Worm (Caenorhabditis elegans) whole organism, L4/young adult: Measurements from ENCODE around the gene C29F9.2.

Experiments used
- W03F9.2 ChIP-seq: fragments of 150-350 bp; optimal IDR thresholded peaks from 2 replicates; lab custom pipeline; 2014; ENCODE audit warnings: missing biosample characterization, missing genetic modification characterization
- dao-5 ChIP-seq: sonication (generic microtip); optimal IDR thresholded peaks from 2 replicates; lab custom pipeline; 2016; ENCODE audit warnings: missing genotype, missing genetic modification characterization, moderate library complexity, missing compliant biosample characterization
- him-1 ChIP-seq: sonication (generic microtip); optimal IDR thresholded peaks from 2 replicates; lab custom pipeline; 2016; ENCODE audit warnings: missing genotype, missing genetic modification reagents, missing genetic modification characterization, missing compliant biosample characterization

The C29F9.2 gene

DNA sequence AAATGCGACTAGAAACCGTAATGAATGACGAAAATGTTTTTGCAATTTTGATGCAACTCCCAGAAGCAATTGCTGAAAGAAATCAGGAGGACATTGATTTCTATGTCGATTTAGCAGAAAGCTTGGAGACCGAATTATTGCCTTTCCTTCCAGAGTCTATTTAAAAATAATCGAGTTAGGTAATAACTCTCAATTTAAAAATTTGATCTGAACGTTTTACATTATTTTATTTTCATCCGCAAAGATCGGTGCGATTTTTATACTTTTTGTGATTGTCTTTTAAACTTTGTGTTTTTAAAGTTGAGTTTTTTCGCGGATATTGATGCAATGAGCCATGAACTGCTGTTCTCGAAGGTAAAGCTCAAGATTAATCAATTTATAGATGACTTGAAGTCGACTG lies 6.3 kb upstream of the C29F9.2 start, which contains the start of gene pals-23:
pals-23 (plus strand) TSS at position 301 of the 400 bp plus-strand sequence.
- no peak for TF ChIP-seq him-1 (tag; lab: Kevin White, UChicago)
- no peak for TF ChIP-seq W03F9.2 (tag; lab: Kevin White, UChicago)
- TF ChIP-seq dao-5 (tag; lab: Kevin White, UChicago): no peak

DNA sequence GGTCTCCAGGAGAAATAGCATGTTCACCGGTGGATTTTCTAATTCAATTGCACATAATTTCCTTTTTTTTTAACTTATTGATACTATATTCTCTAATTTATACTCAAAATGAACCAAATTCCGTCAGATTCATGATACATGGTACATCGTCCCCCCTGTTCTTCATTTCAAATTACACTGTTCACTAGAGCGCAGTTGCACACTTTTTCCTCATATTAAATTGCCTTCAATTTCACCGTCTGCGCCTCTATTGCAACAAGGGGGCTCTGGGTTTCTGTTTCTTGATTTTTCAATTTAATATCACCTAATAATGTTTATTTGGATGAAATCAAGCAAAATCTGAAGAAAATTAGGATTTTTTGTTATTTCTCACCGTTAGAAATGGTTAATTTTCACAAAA lies 880 bp downstream of the C29F9.2 start:
- TF ChIP-seq him-1 (tag; lab: Kevin White, UChicago): no peak
- no peak for TF ChIP-seq dao-5 (tag; lab: Kevin White, UChicago)
- no peak for TF ChIP-seq W03F9.2 (tag; lab: Kevin White, UChicago)

DNA sequence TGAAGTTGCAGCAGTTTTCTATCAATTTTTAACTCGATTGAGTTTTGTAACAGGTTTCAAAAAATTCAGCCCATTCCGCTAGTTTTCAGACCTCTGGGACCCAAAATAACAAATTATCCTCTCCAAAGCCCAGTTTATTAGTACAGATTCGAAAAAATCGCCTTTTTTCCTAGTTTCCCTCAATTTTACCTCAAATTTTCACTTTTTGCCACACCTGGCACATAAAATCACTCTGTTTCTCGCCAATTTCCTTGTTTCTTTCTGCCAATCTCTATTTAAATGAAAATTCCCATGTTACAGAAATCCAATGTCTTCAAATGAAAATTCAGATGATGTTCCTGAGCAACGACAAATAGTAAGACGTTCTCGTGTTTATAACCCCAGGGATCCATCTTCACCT lies 1.4 kb downstream of the C29F9.2 start, which contains the start of gene pals-22:
pals-22 (plus strand) TSS at position 301 of the 400 bp plus-strand sequence.
- TF ChIP-seq W03F9.2 (tag; lab: Kevin White, UChicago): no peak
- no peak for TF ChIP-seq him-1 (tag; lab: Kevin White, UChicago)
- TF ChIP-seq dao-5 (tag; lab: Kevin White, UChicago): no peak

DNA sequence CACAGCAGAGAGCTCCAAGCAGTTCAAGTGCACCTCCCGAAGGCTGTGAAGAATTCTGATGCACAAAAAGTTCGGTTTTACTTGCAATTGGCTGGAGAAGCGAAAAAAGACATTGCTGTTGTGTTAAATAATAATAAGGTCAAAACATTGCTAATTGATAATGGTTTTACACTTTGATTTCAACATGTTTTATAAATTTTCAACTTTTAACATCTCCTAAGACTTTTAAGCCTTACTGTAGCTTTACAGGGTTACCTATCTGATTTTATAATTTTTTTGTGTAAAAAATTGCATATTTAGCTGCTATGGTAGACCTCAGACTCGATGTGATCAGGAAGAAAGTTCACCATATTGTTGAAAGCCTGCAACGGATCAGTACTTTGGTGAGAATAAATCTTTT lies 3.4 kb downstream of the C29F9.2 start, which contains the start of gene pals-25:
pals-25 (plus strand) TSS at position 301 of the 400 bp plus-strand sequence.
- TF ChIP-seq him-1 (tag; lab: Kevin White, UChicago) (no peak), dao-5 (tag; lab: Kevin White, UChicago) (no peak), W03F9.2 (tag; lab: Kevin White, UChicago) (no peak)

DNA sequence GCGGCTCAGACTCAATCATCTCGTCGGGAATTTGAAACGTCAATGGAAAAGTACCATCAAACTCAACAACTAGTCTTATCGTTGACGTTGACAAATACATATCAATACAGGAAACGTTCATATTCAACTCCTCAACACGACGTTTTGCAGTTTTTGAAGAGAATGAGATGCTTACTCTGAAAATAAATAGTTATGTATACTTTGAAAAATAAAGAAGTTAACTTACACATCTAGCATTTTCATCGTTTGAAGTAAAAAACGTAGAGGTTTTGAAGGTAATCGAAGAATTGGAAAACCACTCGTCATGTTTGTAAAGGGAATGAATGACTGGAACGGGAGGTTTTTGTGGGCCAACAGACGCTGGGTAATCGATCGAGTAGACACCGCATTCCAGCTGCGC lies 10.2 kb downstream of the C29F9.2 start, which contains the start of gene fbxb-81:
fbxb-81 (minus strand) TSS at position 314 of the 400 bp plus-strand sequence.
- TF ChIP-seq him-1 (tag; lab: Kevin White, UChicago): no peak
- TF ChIP-seq dao-5 (tag; lab: Kevin White, UChicago): no peak
- no peak for TF ChIP-seq W03F9.2 (tag; lab: Kevin White, UChicago)

DNA sequence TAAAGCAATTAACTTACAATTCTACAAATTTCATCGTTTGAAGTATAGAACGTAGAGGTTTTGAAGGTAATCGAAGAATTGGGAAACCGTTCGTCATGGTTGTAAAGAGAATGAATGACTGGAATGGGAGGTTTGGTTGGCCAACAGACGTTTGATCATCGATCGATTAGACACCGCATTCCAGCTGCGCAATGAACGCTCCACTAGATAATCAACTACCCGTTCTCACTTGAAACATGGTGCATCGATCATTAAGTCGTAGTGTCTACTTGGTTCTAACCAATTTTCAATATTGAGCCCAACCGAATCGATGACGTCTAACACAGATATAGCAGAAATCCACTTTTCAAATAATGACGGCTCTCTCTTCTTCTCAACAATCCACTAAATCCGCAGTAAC lies 12.4 kb downstream of the C29F9.2 start, which contains the start of gene fbxb-82:
fbxb-82 (minus strand) TSS at position 101 of the 400 bp plus-strand sequence.
- TF ChIP-seq W03F9.2 (tag; lab: Kevin White, UChicago): no peak
- no peak for TF ChIP-seq dao-5 (tag; lab: Kevin White, UChicago)
- no peak for TF ChIP-seq him-1 (tag; lab: Kevin White, UChicago)

DNA sequence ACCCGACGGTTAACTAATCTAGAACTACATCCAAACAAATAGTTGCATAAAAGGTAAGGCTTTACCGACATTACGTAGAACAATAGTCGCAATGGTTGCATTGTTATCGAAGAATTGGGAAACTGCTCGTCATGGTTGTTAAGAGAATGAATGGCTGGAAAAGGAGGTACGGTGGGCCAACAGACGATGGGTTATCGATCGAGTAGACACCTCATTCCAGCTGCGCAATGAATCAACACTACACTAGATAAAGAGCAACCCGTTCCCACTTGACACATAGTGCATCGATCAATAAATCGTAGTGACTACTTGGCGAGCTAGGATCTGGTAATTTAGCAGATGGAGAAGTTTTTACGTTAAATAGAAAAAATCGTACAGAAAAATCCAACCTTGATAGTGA lies 14.3 kb downstream of the C29F9.2 start, which contains the start of the genes T17A3.12 and fbxb-83:
T17A3.12 (minus strand) TSS at position 101 of the 400 bp plus-strand sequence.
fbxb-83 (minus strand) TSS at position 134 of the 400 bp plus-strand sequence.
- TF ChIP-seq dao-5 (tag; lab: Kevin White, UChicago) (no peak), W03F9.2 (tag; lab: Kevin White, UChicago) (no peak), him-1 (tag; lab: Kevin White, UChicago) (no peak)

DNA sequence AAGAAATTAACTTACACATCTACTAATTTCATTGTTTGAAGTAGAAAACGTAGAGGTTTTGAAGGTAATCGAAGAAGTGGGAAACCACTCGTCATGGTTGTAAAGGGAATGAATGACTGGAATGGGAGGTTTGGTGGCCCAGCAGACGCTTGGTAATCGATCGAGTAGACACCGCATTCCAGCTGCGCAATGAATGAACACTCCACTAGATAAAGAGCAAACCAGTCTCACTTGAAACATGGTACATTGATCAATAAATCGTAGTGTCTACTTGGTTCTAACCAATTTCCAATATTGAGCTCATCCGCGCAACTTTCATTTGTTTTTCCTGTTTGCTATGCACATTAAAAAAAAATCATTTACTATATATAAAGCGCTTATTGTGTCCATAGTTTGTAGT lies 15.6 kb downstream of the C29F9.2 start, which contains the start of gene fbxb-84:
fbxb-84 (minus strand) TSS at position 101 of the 400 bp plus-strand sequence.
- TF ChIP-seq W03F9.2 (tag; lab: Kevin White, UChicago): no peak
- TF ChIP-seq him-1 (tag; lab: Kevin White, UChicago): no peak
- no peak for TF ChIP-seq dao-5 (tag; lab: Kevin White, UChicago)

DNA sequence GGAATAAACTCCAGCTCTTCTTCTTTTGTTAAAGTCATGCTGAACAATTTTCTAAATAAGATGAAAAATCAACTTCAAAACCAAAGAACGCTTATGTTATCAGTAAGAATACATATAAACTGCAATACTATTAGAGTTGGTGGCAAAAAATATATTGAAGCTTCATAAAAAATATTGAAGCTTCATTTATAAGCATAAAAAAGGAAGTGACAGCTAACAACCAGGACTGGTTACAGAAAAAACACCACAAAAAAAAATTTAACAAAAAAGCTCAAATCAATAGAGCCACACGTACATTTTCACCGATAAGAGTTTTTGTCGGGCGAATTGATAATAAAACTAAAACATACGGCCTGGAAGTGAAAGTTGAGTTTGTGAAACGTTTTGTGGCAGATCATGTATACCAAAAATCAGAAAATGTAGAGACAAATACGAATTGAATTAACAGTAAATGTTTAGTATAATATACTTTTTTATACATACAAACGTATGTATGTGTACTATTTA lies 16.9 kb downstream of the C29F9.2 start, which contains the start of gene sqst-5:
sqst-5 (minus strand) TSS at position 51 of the 507 bp plus-strand sequence.
- TF ChIP-seq him-1 (tag; lab: Kevin White, UChicago) (no peak), W03F9.2 (tag; lab: Kevin White, UChicago) (no peak), dao-5 (tag; lab: Kevin White, UChicago) (no peak)

DNA sequence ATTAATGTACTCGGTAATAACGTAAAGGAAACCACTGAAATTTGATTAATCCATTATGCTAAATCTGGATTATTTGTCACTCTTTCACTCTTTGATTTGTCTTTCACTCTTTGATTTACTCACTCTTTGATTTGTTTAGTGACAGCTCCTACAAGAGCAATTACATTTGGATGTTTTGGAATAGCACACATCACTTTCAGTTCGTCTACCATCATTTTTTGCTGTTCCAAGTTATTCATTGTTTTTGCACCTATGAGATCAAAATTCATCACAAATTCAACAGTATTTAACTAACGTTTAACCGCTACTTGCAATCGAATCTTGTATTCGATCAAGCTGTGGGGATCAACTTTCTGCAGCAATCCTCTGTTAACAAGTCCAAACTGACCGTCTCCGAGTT lies 18.4 kb downstream of the C29F9.2 start:
- TF ChIP-seq him-1 (tag; lab: Kevin White, UChicago) (no peak), W03F9.2 (tag; lab: Kevin White, UChicago) (no peak), dao-5 (tag; lab: Kevin White, UChicago) (no peak)

DNA sequence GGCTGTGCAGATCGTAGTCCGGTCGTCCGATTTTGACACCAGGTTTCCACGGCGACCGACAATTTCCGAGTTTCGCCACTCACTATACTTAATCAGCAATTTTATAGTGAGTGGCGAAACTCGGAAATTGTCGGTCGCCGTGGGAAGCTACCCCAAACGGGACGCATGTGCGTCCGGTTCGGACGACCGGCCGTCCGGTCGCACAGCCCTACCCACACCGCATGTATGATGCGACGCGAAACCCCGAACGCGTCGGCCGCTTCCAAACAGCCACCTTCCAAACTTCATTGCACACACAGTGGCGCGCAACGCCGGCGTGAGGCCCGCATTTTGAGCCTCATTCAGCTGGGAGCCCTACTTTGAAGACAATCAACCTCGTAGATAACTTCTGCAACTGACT lies 20.3 kb downstream of the C29F9.2 start:
- TF ChIP-seq W03F9.2 (tag; lab: Kevin White, UChicago) (no peak), dao-5 (tag; lab: Kevin White, UChicago) (no peak), him-1 (tag; lab: Kevin White, UChicago) (no peak)

DNA sequence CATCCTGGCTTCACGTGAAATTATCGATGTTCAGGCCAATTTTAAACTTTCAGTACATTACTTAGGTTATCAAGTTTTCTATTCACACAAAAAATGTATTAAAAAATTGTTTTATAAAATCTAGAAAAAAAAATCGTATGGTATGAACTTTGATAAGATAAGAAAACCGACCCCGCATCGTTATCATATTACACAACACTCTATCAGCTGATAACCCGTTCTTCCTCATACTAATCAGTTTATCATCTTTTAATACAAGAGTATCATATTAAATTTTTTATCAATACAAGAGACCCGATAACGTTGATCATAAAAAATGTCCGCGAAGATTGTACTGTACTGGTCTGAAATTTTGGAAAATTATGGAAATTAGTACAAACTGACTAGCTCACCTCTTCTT lies 23.4 kb downstream of the C29F9.2 start:
- TF ChIP-seq dao-5 (tag; lab: Kevin White, UChicago) (no peak), him-1 (tag; lab: Kevin White, UChicago) (no peak), W03F9.2 (tag; lab: Kevin White, UChicago) (no peak)

DNA sequence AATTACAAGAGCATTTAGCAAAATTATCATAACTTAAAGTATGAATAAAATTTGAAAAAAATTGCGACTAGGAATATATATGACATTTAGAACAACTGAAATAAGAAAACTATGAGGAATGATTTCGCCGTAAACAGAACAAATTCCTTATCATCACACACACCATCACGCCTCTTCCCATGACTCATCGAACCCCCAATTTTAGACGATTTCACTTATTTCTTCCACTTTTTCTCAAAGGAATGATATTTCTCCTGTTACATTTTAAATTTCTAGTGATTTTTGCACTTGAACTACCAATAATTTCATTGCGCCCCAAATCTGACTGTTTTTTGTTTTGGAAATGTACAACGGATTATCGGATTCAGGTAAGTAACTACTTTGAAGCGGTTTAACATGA lies 25.9 kb downstream of the C29F9.2 start, which contains the start of the genes zig-13 and ver-1:
zig-13 (minus strand) TSS at position 101 of the 400 bp plus-strand sequence.
ver-1 (plus strand) TSS at position 180 of the 400 bp plus-strand sequence.
- TF ChIP-seq him-1 (tag; lab: Kevin White, UChicago) (no peak), dao-5 (tag; lab: Kevin White, UChicago) (no peak), W03F9.2 (tag; lab: Kevin White, UChicago) (no peak)
